Fruit fly (Drosophila melanogaster) whole organism, embryonic: Measurements from ENCODE around the gene CG5861.
A peak's percentile ranks its signal among the peaks of the same experiment; 100 is the strongest.

Source experiments
- Asciz ChIP-seq: fragments of 200-800 bp; sonication (Bioruptor generic); optimal IDR thresholded peaks from 2 replicates; lab custom pipeline; 2017; ENCODE audit warnings: missing biosample characterization, mild to moderate bottlenecking, missing genetic modification characterization, missing genetic modification reagents
- Bgb ChIP-seq: fragments of 200-800 bp; sonication (Bioruptor generic); IDR thresholded peaks from 2 replicates; pipeline ENCODE4 v1.3.6; 2022; ENCODE audit warnings: missing biosample characterization, missing genetic modification characterization; ENCODE audit not compliant: partially characterized antibody
- CG10147 ChIP-seq: fragments of 200-800 bp; sonication (Bioruptor generic); optimal IDR thresholded peaks from 2 replicates; lab custom pipeline; 2019; ENCODE audit warnings: missing biosample characterization, mild to moderate bottlenecking, missing genetic modification characterization, moderate library complexity
- CG14710 ChIP-seq: fragments of 200-800 bp; sonication (Bioruptor generic); optimal IDR thresholded peaks from 3 replicates; lab custom pipeline; 2019; ENCODE audit warnings: missing biosample characterization, mild to moderate bottlenecking, missing genetic modification characterization, moderate library complexity
- CG15269 ChIP-seq: fragments of 200-800 bp; sonication (Bioruptor generic); optimal IDR thresholded peaks from 2 replicates; lab custom pipeline; 2018; ENCODE audit warnings: missing biosample characterization, mild to moderate bottlenecking, missing genetic modification characterization, moderate library complexity
- CG15696 ChIP-seq: fragments of 200-800 bp; sonication (Bioruptor generic); optimal IDR thresholded peaks from 2 replicates; lab custom pipeline; 2019; ENCODE audit warnings: missing biosample characterization, mild to moderate bottlenecking, missing genetic modification characterization, moderate library complexity
- CG16813 ChIP-seq: fragments of 200-800 bp; sonication (Bioruptor generic); IDR thresholded peaks from 3 replicates; pipeline ENCODE4 v1.3.6; 2022; ENCODE audit warnings: missing biosample characterization, missing genetic modification characterization; ENCODE audit not compliant: partially characterized antibody
- CG17829 ChIP-seq: fragments of 200-800 bp; optimal IDR thresholded peaks from 2 replicates; lab custom pipeline; 2019; ENCODE audit warnings: missing biosample characterization, mild to moderate bottlenecking, missing genetic modification characterization, moderate library complexity
- CG2875 ChIP-seq: fragments of 200-800 bp; sonication (Bioruptor generic); optimal IDR thresholded peaks from 2 replicates; lab custom pipeline; 2017; ENCODE audit warnings: missing biosample characterization, mild to moderate bottlenecking, missing genetic modification characterization, missing genetic modification reagents
- CG32532 ChIP-seq: fragments of 200-800 bp; sonication (Bioruptor generic); IDR thresholded peaks from 2 replicates; pipeline ENCODE4 v1.3.6; 2022; ENCODE audit warnings: missing biosample characterization, missing genetic modification characterization
- CG3847 ChIP-seq: fragments of 200-800 bp; sonication (Bioruptor generic); IDR thresholded peaks from 2 replicates; pipeline ENCODE4 v1.3.6; 2022; ENCODE audit warnings: missing biosample characterization, missing genetic modification characterization
- CG4424 ChIP-seq: fragments of 200-800 bp; sonication (Bioruptor generic); optimal IDR thresholded peaks from 3 replicates; lab custom pipeline; 2016; ENCODE audit warnings: missing biosample characterization, missing genetic modification characterization
- CG4707 ChIP-seq: fragments of 200-800 bp; sonication (Bioruptor generic); optimal IDR thresholded peaks from 2 replicates; lab custom pipeline; 2018; ENCODE audit warnings: missing biosample characterization, mild to moderate bottlenecking, missing genetic modification characterization, moderate library complexity
- CG5245 ChIP-seq: fragments of 200-800 bp; sonication (Bioruptor generic); optimal IDR thresholded peaks from 3 replicates; lab custom pipeline; 2016; ENCODE audit warnings: missing biosample characterization, missing genetic modification characterization
- CG6654 ChIP-seq: fragments of 200-800 bp; sonication (Bioruptor generic); optimal IDR thresholded peaks from 2 replicates; lab custom pipeline; 2017; ENCODE audit warnings: missing biosample characterization, mild to moderate bottlenecking, missing genetic modification characterization
- CG7987 ChIP-seq: fragments of 200-800 bp; sonication (Bioruptor generic); optimal IDR thresholded peaks from 2 replicates; lab custom pipeline; 2018; ENCODE audit warnings: missing biosample characterization, mild to moderate bottlenecking, missing genetic modification characterization, moderate library complexity
- Drgx ChIP-seq: fragments of 200-800 bp; sonication (Bioruptor generic); IDR thresholded peaks from 2 replicates; pipeline ENCODE4 v1.3.6; 2022; ENCODE audit warnings: missing biosample characterization, missing genetic modification characterization
- E2f1 ChIP-seq: fragments of 200-800 bp; sonication (Bioruptor generic); IDR thresholded peaks from 2 replicates; pipeline ENCODE4 v1.3.6; 2022; ENCODE audit warnings: missing biosample characterization, missing genetic modification characterization
- Fer1 ChIP-seq: fragments of 200-800 bp; sonication (Bioruptor generic); optimal IDR thresholded peaks from 2 replicates; lab custom pipeline; 2017; ENCODE audit warnings: missing biosample characterization, mild to moderate bottlenecking, missing genetic modification characterization
- Gug ChIP-seq: fragments of 200-800 bp; sonication (Bioruptor generic); IDR thresholded peaks from 4 replicates; pipeline ENCODE4 v1.3.6; 2022; ENCODE audit warnings: missing biosample characterization, missing genetic modification characterization
- HHEX ChIP-seq: fragments of 200-800 bp; sonication (Bioruptor generic); optimal IDR thresholded peaks from 3 replicates; lab custom pipeline; 2017; ENCODE audit warnings: missing biosample characterization, mild to moderate bottlenecking, missing genetic modification characterization, missing genetic modification reagents
- HmgZ ChIP-seq: fragments of 200-800 bp; sonication (Bioruptor generic); optimal IDR thresholded peaks from 2 replicates; lab custom pipeline; 2018; ENCODE audit warnings: missing biosample characterization, mild to moderate bottlenecking, missing genetic modification characterization
- Hmr ChIP-seq: fragments of 200-800 bp; sonication (Bioruptor generic); optimal IDR thresholded peaks from 3 replicates; lab custom pipeline; 2017; ENCODE audit warnings: mild to moderate bottlenecking, missing biosample characterization, missing genetic modification reagents, missing genetic modification characterization
- Jarid2 ChIP-seq: fragments of 200-800 bp; sonication (Bioruptor generic); optimal IDR thresholded peaks from 3 replicates; lab custom pipeline; 2017; ENCODE audit warnings: mild to moderate bottlenecking, missing biosample characterization, missing genetic modification reagents, missing genetic modification characterization
- MBD-R2 ChIP-seq: fragments of 200-800 bp; sonication (Bioruptor generic); IDR thresholded peaks from 2 replicates; pipeline ENCODE4 v1.3.6; 2022; ENCODE audit warnings: missing biosample characterization, missing genetic modification characterization
- Max ChIP-seq: fragments of 200-800 bp; sonication (Bioruptor generic); optimal IDR thresholded peaks from 2 replicates; lab custom pipeline; 2016; ENCODE audit warnings: missing biosample characterization, mild to moderate bottlenecking, missing genetic modification characterization
- NFAT ChIP-seq: fragments of 200-800 bp; sonication (Bioruptor generic); IDR thresholded peaks from 2 replicates; pipeline ENCODE4 v1.3.6; 2022; ENCODE audit warnings: missing biosample characterization, missing genetic modification characterization
- Rx ChIP-seq: fragments of 200-800 bp; sonication (Bioruptor generic); IDR thresholded peaks from 2 replicates; pipeline ENCODE4 v1.3.6; 2022; ENCODE audit warnings: missing biosample characterization, missing genetic modification characterization
- Sry-β ChIP-seq: fragments of 200-800 bp; sonication (Bioruptor generic); optimal IDR thresholded peaks from 2 replicates; lab custom pipeline; 2018; ENCODE audit warnings: missing biosample characterization, mild to moderate bottlenecking, missing genetic modification characterization, moderate library complexity
- Tbp ChIP-seq: fragments of >200 bp; optimal IDR thresholded peaks from 2 replicates; lab custom pipeline; 2018; ENCODE audit warnings: missing biosample characterization, missing genetic modification characterization
- Trl ChIP-seq, 3 experiments: fragments of >200 bp in 2 of 3; fragments of 200-800 bp in 1 of 3; sonication (Bioruptor generic) in 1 of 3; optimal IDR thresholded peaks; 2 replicates in 1 of 3; 3 replicates in 2 of 3; lab custom pipeline; 2016 to 2017; ENCODE audit warnings: missing biosample characterization in 1 of 3, missing genetic modification characterization in 1 of 3
- Vsx1 ChIP-seq: fragments of 200-800 bp; sonication (Bioruptor generic); optimal IDR thresholded peaks from 2 replicates; lab custom pipeline; 2017; ENCODE audit warnings: missing biosample characterization, mild to moderate bottlenecking, missing genetic modification characterization, missing genetic modification reagents
- Xbp1 ChIP-seq: fragments of 200-800 bp; sonication (Bioruptor generic); optimal IDR thresholded peaks from 3 replicates; lab custom pipeline; 2016; ENCODE audit warnings: missing biosample characterization, mild to moderate bottlenecking, missing genetic modification characterization
- aop ChIP-seq: fragments of 200-800 bp; sonication (Bioruptor generic); IDR thresholded peaks from 2 replicates; pipeline ENCODE4 v1.3.6; 2022; ENCODE audit warnings: missing biosample characterization, missing genetic modification characterization
- ase ChIP-seq: fragments of 200-800 bp; sonication (Bioruptor generic); IDR thresholded peaks from 3 replicates; pipeline ENCODE4 v1.3.6; 2022; ENCODE audit warnings: missing biosample characterization, missing genetic modification characterization
- bab2 ChIP-seq: fragments of 200-800 bp; sonication (Bioruptor generic); optimal IDR thresholded peaks from 2 replicates; lab custom pipeline; 2016; ENCODE audit warnings: missing biosample characterization, missing genetic modification characterization
- caup ChIP-seq: fragments of 200-800 bp; sonication (Bioruptor generic); optimal IDR thresholded peaks from 3 replicates; lab custom pipeline; 2017; ENCODE audit warnings: missing biosample characterization, mild to moderate bottlenecking, missing genetic modification characterization, moderate library complexity; ENCODE audit not compliant: severe bottlenecking
- dati ChIP-seq: fragments of 200-800 bp; sonication (Bioruptor generic); IDR thresholded peaks from 2 replicates; pipeline ENCODE4 v1.3.6; 2022; ENCODE audit warnings: missing biosample characterization, missing genetic modification characterization
- mam ChIP-seq: fragments of 200-800 bp; sonication (Bioruptor generic); optimal IDR thresholded peaks from 3 replicates; lab custom pipeline; 2016; ENCODE audit warnings: missing biosample characterization, missing genetic modification characterization
- row ChIP-seq: fragments of 200-800 bp; sonication (Bioruptor generic); IDR thresholded peaks from 3 replicates; pipeline ENCODE4 v1.3.6; 2022; ENCODE audit warnings: missing biosample characterization, missing genetic modification characterization
- sens ChIP-seq: fragments of 200-800 bp; sonication (Bioruptor generic); peaks from one replicate; lab custom pipeline; 2016; ENCODE audit warnings: missing biosample characterization, missing genetic modification characterization
- sens-2 ChIP-seq: fragments of 200-800 bp; sonication (Bioruptor generic); IDR thresholded peaks from 2 replicates; pipeline ENCODE4 v1.3.6; 2022; ENCODE audit warnings: missing biosample characterization, missing genetic modification characterization
- sisA ChIP-seq: fragments of 200-800 bp; sonication (Bioruptor generic); IDR thresholded peaks from 2 replicates; pipeline ENCODE4 v1.3.6; 2022; ENCODE audit warnings: missing biosample characterization, missing genetic modification characterization
- tin ChIP-seq: fragments of 200-800 bp; sonication (Bioruptor generic); optimal IDR thresholded peaks from 3 replicates; lab custom pipeline; 2016; ENCODE audit warnings: missing biosample characterization, missing genetic modification characterization
- zen ChIP-seq: fragments of 200-800 bp; sonication (Bioruptor generic); optimal IDR thresholded peaks from 3 replicates; lab custom pipeline; 2018; ENCODE audit warnings: missing biosample characterization, mild to moderate bottlenecking, missing genetic modification characterization, moderate library complexity

Gene CG5861

DNA sequence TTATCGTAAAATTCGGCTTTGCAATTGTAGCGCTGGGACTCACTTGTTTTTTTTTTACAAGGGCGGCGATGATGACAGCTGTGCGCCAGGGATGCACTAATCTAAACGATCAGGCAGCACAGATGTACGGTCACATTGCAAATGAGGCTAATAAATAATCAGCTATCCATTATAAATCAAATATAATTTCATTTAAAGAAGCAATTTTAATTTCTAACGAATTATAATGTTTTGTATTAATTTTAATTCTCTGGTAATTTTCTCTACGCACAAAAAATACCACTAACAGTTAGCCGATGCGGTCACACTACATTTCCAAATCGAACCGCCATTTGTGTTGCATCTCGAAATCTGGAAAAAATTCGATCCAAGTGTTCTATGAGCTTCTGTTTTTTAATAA lies 3.5 kb upstream of the CG5861 start, which contains the start of the genes cni and fzy (continued):
- TF ChIP-seq dati (GFP tag; lab: Robert Waterston, UW) (no peak), CG6654 (GFP tag; lab: Kevin White, UChicago) (no peak), Max (GFP tag; lab: Kevin White, UChicago) (peak; percentile 66), CG7987 (GFP tag; lab: Kevin White, UChicago) (no peak), Vsx1 (GFP tag; lab: Kevin White, UChicago) (peak; percentile 80), HmgZ (peak; percentile 56), HHEX (GFP tag; lab: Kevin White, UChicago) (no peak), Hmr (GFP tag; lab: Kevin White, UChicago) (no peak), CG15269 (tag; lab: Kevin White, UChicago) (no peak), Rx (GFP tag; lab: Robert Waterston, UW) (no peak), zen (tag; lab: Kevin White, UChicago) (peak; percentile 66), ase (GFP tag; lab: Robert Waterston, UW) (no peak), Trl (optimal IDR thresholded peaks at IDR 0.05; lab: Kevin White, UChicago) (no peak), Trl (GFP tag; optimal IDR thresholded peaks at IDR 0.05; lab: Kevin White, UChicago) (no peak), Drgx (no peak), Asciz (GFP tag; lab: Kevin White, UChicago) (no peak), CG10147 (GFP tag; lab: Kevin White, UChicago) (peak; percentile 18), tin (GFP tag; lab: Kevin White, UChicago) (peak; percentile 31), row (GFP tag; lab: Robert Waterston, UW) (peak; percentile 36; the same call in 1 of the 3 replicates), CG2875 (GFP tag; lab: Kevin White, UChicago) (no peak), E2f1 (GFP tag; lab: Robert Waterston, UW) (no peak), Xbp1 (peak; percentile 21), CG4707 (GFP tag; lab: Kevin White, UChicago) (no peak), aop (GFP tag; lab: Robert Waterston, UW) (no peak), NFAT (GFP tag; lab: Robert Waterston, UW) (no peak), sisA (GFP tag; lab: Robert Waterston, UW) (peak; percentile 39; the same call in 1 of the 2 replicates), bab2 (GFP tag; lab: Kevin White, UChicago) (peak; percentile 23), Sry-β (GFP tag; lab: Kevin White, UChicago) (no peak), CG14710 (peak; percentile 85), CG17829 (tag; lab: Kevin White, UChicago) (peak; percentile 54), Fer1 (GFP tag; lab: Kevin White, UChicago) (no peak), CG32532 (GFP tag; lab: Robert Waterston, UW) (0 out of 2 replicates have a peak, but pooled peaks have one; percentile 15), Jarid2 (GFP tag; lab: Kevin White, UChicago) (no peak), CG16813 (GFP tag; lab: Robert Waterston, UW) (peak; percentile 43; the same call in 1 of the 3 replicates), mam (no peak), CG5245 (GFP tag; lab: Kevin White, UChicago) (peak; percentile 15), MBD-R2 (GFP tag; lab: Robert Waterston, UW) (peak; percentile 93), sens (GFP tag; lab: Kevin White, UChicago) (peak; percentile 82), Tbp (GFP tag; lab: Kevin White, UChicago) (no peak), CG4424 (GFP tag; lab: Kevin White, UChicago) (peak; percentile 42), CG15696 (tag; lab: Kevin White, UChicago) (no peak), caup (no peak), Bgb (GFP tag; lab: Robert Waterston, UW) (0 out of 2 replicates have a peak, but pooled peaks have one; percentile 16), CG3847 (GFP tag; lab: Robert Waterston, UW) (peak; percentile 78), sens-2 (GFP tag; lab: Robert Waterston, UW) (no peak), Gug (GFP tag; lab: Robert Waterston, UW) (no peak)
